Worm (Caenorhabditis elegans) whole organism, L3 larva: ENCODE measurements around the gene Y23B4A.1.

Experiments
- aly-2 ChIP-seq: fragments of 150-350 bp; optimal IDR thresholded peaks from 2 replicates; lab custom pipeline; 2014; ENCODE audit warnings: missing biosample characterization, missing genetic modification characterization
- ama-1 ChIP-seq: fragments of 150-350 bp; optimal IDR thresholded peaks from 2 replicates; lab custom pipeline; 2018
- ceh-82 ChIP-seq: fragments of 150-350 bp; optimal IDR thresholded peaks from 2 replicates; lab custom pipeline; 2014; ENCODE audit warnings: missing biosample characterization, missing genetic modification characterization
- ceh-9 ChIP-seq: sonication (generic microtip); optimal IDR thresholded peaks from 2 replicates; lab custom pipeline; 2018; ENCODE audit warnings: missing biosample characterization, missing genetic modification characterization
- jun-1 ChIP-seq: fragments of 150-350 bp; optimal IDR thresholded peaks from 2 replicates; lab custom pipeline; 2014; ENCODE audit warnings: missing biosample characterization, missing genetic modification reagents, missing genetic modification characterization
- lin-15B ChIP-seq: fragments of 150-350 bp; optimal IDR thresholded peaks from 2 replicates; lab custom pipeline; 2014; ENCODE audit warnings: missing biosample characterization, missing genetic modification characterization
- nhr-11 ChIP-seq: fragments of 150-350 bp; optimal IDR thresholded peaks from 2 replicates; lab custom pipeline; 2014; ENCODE audit warnings: missing biosample characterization, missing genetic modification characterization
- nhr-25 ChIP-seq: sonication (generic microtip); optimal IDR thresholded peaks from 2 replicates; lab custom pipeline; 2017; ENCODE audit warnings: missing biosample characterization, missing genetic modification characterization
- nhr-28 ChIP-seq: fragments of 150-350 bp; optimal IDR thresholded peaks from 2 replicates; lab custom pipeline; 2014; ENCODE audit warnings: missing biosample characterization, missing genetic modification characterization
- pha-4 ChIP-seq: fragments of 150-350 bp; optimal IDR thresholded peaks from 2 replicates; lab custom pipeline; 2014; ENCODE audit warnings: missing biosample characterization, missing genetic modification reagents, missing genetic modification characterization
- tbx-2 ChIP-seq: sonication (generic microtip); optimal IDR thresholded peaks from 2 replicates; lab custom pipeline; 2016; ENCODE audit warnings: mild to moderate bottlenecking, missing genetic modification characterization, missing compliant biosample characterization
- ztf-4 ChIP-seq: fragments of 150-350 bp; optimal IDR thresholded peaks from 2 replicates; lab custom pipeline; 2014; ENCODE audit warnings: missing biosample characterization, missing genetic modification characterization

DNA sequence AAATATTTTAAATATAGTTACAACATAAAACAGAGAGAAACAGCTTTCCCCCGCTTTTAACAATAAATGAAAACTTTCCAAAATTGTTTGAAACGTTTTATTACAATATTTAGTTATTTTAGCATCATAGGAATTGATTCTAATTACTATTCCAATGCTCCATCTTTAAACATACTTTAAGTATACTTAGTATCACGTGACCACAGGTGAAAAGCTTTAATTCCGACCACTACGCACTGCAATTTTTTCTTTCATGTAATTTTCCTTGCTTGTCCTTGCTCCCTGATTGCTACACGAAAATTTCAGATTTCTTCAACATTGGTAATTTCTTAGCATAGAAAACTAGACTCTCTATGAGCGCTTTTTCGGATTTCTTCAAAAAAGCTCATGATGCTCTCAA lies 20.1 kb downstream of the Y23B4A.1 start, which contains the start of gene tbc-16:
- no peak for TF ChIP-seq ztf-4 (tag; lab: Kevin White, UChicago)
- no peak for TF ChIP-seq tbx-2 (tag; lab: Kevin White, UChicago)
- TF ChIP-seq lin-15B (tag; lab: Kevin White, UChicago), result no peak
- TF ChIP-seq nhr-28 (tag; lab: Kevin White, UChicago), result no peak
- no peak for TF ChIP-seq ceh-9 (tag; lab: Kevin White, UChicago)
- no peak for TF ChIP-seq aly-2 (tag; lab: Kevin White, UChicago)
- no peak for TF ChIP-seq ceh-82 (tag; lab: Kevin White, UChicago)
- TF ChIP-seq nhr-11 (tag; lab: Kevin White, UChicago), result no peak
- TF ChIP-seq jun-1, result no peak
- TF ChIP-seq ama-1, result no peak
- no peak for TF ChIP-seq nhr-25 (tag; lab: Kevin White, UChicago)
- TF ChIP-seq pha-4 (tag; lab: Kevin White, UChicago), result no peak
